Worm (Caenorhabditis elegans) whole organism, L1 larva: ENCODE data around the gene C14A4.7.

Source experiments
- aha-1 ChIP-seq: fragments of 150-350 bp; optimal IDR thresholded peaks from 2 replicates; lab custom pipeline; 2014; ENCODE audit warnings: missing biosample characterization, missing genetic modification characterization
- ama-1 ChIP-seq: fragments of 150-350 bp; optimal IDR thresholded peaks from 2 replicates; lab custom pipeline; 2014
- ceh-63 ChIP-seq: fragments of 200-800 bp; sonication (Bioruptor generic); optimal IDR thresholded peaks from 2 replicates; lab custom pipeline; 2018; ENCODE audit warnings: mild to moderate bottlenecking, missing genetic modification characterization, missing compliant biosample characterization
- ets-5 ChIP-seq: fragments of 200-800 bp; sonication (Bioruptor generic); IDR thresholded peaks from 2 replicates; pipeline ENCODE4 v1.3.6; 2022; ENCODE audit warnings: missing genetic modification characterization, missing compliant biosample characterization
- fkh-10 ChIP-seq: sonication (generic microtip); optimal IDR thresholded peaks from 2 replicates; lab custom pipeline; 2017; ENCODE audit warnings: missing biosample characterization, missing genetic modification reagents, missing genetic modification characterization
- fkh-8 ChIP-seq: sonication (generic microtip); optimal IDR thresholded peaks from 2 replicates; lab custom pipeline; 2016; ENCODE audit warnings: mild to moderate bottlenecking, missing genetic modification characterization, missing compliant biosample characterization
- jun-1 ChIP-seq: fragments of 150-350 bp; optimal IDR thresholded peaks from 2 replicates; lab custom pipeline; 2014; ENCODE audit warnings: missing biosample characterization, missing genetic modification reagents, missing genetic modification characterization
- lin-13 ChIP-seq: fragments of 150-350 bp; optimal IDR thresholded peaks from 2 replicates; lab custom pipeline; 2014; ENCODE audit warnings: missing biosample characterization, missing genetic modification reagents, missing genetic modification characterization
- lir-3 ChIP-seq: sonication (generic microtip); optimal IDR thresholded peaks from 2 replicates; lab custom pipeline; 2016; ENCODE audit warnings: mild to moderate bottlenecking, missing genetic modification characterization, moderate library complexity, missing compliant biosample characterization; ENCODE audit not compliant: poor library complexity
- pqm-1 ChIP-seq: sonication (generic microtip); optimal IDR thresholded peaks from 3 replicates; lab custom pipeline; 2017; ENCODE audit warnings: missing biosample characterization, missing genetic modification characterization
- rnt-1 ChIP-seq: sonication (generic microtip); optimal IDR thresholded peaks from 2 replicates; lab custom pipeline; 2016; ENCODE audit warnings: mild to moderate bottlenecking, missing genetic modification characterization, moderate library complexity, missing compliant biosample characterization

DNA sequence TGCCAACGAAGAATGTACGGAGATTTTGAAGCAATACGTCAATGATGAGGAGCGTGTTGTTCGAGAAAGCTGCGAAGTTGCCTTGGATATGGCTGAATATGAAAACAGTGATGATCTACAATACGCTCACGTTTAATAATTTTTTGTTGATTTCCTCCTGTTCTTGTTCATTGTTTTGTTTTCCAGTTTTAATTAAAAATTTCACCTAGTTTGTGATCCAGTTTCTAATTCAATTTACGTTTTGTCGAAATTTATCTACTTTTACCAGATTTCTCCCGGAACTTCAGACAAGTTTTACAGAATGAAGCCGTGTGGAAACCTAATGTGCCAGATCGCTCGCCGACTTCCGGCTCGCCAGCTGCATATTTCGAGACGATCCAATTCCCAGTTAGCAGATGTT is 15.5 kb downstream of the C14A4.7 start, which contains the start of gene dap-3:
- TF ChIP-seq ets-5 (GFP tag; lab: Robert Waterston, UW) (no peak), ama-1 (lab: Kevin White, UChicago) (no peak), pqm-1 (tag; lab: Kevin White, UChicago) (no peak), fkh-10 (GFP tag; lab: Kevin White, UChicago) (no peak), aha-1 (tag; lab: Kevin White, UChicago) (no peak), rnt-1 (no peak), fkh-8 (no peak), jun-1 (tag; lab: Kevin White, UChicago) (no peak), ceh-63 (GFP tag; lab: Kevin White, UChicago) (no peak), lir-3 (tag; lab: Kevin White, UChicago) (no peak), lin-13 (no peak)
